Fruit fly (Drosophila melanogaster): Measurements from ENCODE around the gene CecC.
A peak's percentile ranks its signal among the peaks of the same experiment; 100 is the strongest.

dm6 chr3R:30208766-30209484 lies 7.4 kb upstream of the CecC start, which contains the start of gene RpS7:
- TF ChIP-seq lola (GFP tag; optimal IDR thresholded peaks at IDR 0.05) = peak in 1 of 3 experiments; percentile 30
- peak; percentile 45; the same call in 2 of the 3 replicates for TF ChIP-seq B-H1 (GFP tag; IDR thresholded peaks at IDR 0.05)
- peak; percentile 18; the same call in 1 of the 2 replicates for TF ChIP-seq dimm (GFP tag; IDR thresholded peaks at IDR 0.05)
- TF ChIP-seq bab2 (GFP tag; optimal IDR thresholded peaks at IDR 0.05) = peak; percentile 23
- no peak for TF ChIP-seq CG31388 (GFP tag; optimal IDR thresholded peaks at IDR 0.05)
- TF ChIP-seq crc (GFP tag; optimal IDR thresholded peaks at IDR 0.05) = peak; percentile 30
- peak; percentile 98 for TF ChIP-seq CG14860 (GFP tag; IDR thresholded peaks at IDR 0.05; ENCODE audit: partially characterized antibody)

Data from whole organism, embryonic.